Worm (Caenorhabditis elegans) whole organism, midembryonic: ENCODE results near the gene gst-16.

Experiments
- cog-1 ChIP-seq: sonication (generic microtip); optimal IDR thresholded peaks from 2 replicates; lab custom pipeline; 2016; ENCODE audit warnings: missing genetic modification characterization, missing compliant biosample characterization
- flt-1 ChIP-seq: fragments of 200-800 bp; sonication (Bioruptor generic); IDR thresholded peaks from 2 replicates; pipeline ENCODE4 v1.3.6; 2022; ENCODE audit warnings: missing genetic modification characterization, missing compliant biosample characterization
- klf-2 ChIP-seq: fragments of 200-800 bp; sonication (Bioruptor generic); conservative IDR thresholded peaks from 2 replicates; pipeline ENCODE4 v1.3.6; 2022; ENCODE audit warnings: missing genetic modification reagents, missing genetic modification characterization, missing compliant biosample characterization
- med-1 ChIP-seq: sonication (generic microtip); optimal IDR thresholded peaks from 2 replicates; lab custom pipeline; 2017; ENCODE audit warnings: missing genetic modification characterization, mild to moderate bottlenecking, missing compliant biosample characterization, antibody characterized with exemption, missing genetic modification reagents; ENCODE audit not compliant: insufficient read depth
- ref-1 ChIP-seq: fragments of 200-800 bp; sonication (Bioruptor generic); conservative IDR thresholded peaks from 2 replicates; pipeline ENCODE4 v1.3.6; 2022; ENCODE audit warnings: missing genetic modification reagents, missing genetic modification characterization, missing compliant biosample characterization
- ztf-23 ChIP-seq: fragments of 200-800 bp; sonication (Bioruptor generic); IDR thresholded peaks from 2 replicates; pipeline ENCODE4 v1.3.6; 2022; ENCODE audit warnings: missing genetic modification reagents, missing genetic modification characterization, missing compliant biosample characterization
- ztf-29 ChIP-seq: fragments of 200-800 bp; sonication (Bioruptor generic); IDR thresholded peaks from 2 replicates; pipeline ENCODE4 v1.3.6; 2022; ENCODE audit warnings: missing genetic modification reagents, missing genetic modification characterization, missing compliant biosample characterization

ce11 chrII:13585655-13586170 lies 38.5 kb downstream of the gst-16 start, which contains the start of gene Y48E1B.8:
- TF ChIP-seq klf-2 (GFP tag; lab: Robert Waterston, UW) (no peak), ref-1 (GFP tag; lab: Robert Waterston, UW) (no peak), flt-1 (GFP tag; lab: Robert Waterston, UW) (no peak), cog-1 (tag; lab: Kevin White, UChicago) (no peak), ztf-29 (GFP tag; lab: Robert Waterston, UW) (no peak), med-1 (GFP tag; lab: Kevin White, UChicago) (no peak), ztf-23 (GFP tag; lab: Robert Waterston, UW) (no peak)
